Fruit fly (Drosophila melanogaster) whole organism, embryonic: ENCODE results near the gene CG11178.

ENCODE experiments used
- Atf-2 ChIP-seq: fragments of 200-800 bp; sonication (Bioruptor generic); optimal IDR thresholded peaks from 2 replicates; lab custom pipeline; 2016; ENCODE audit warnings: missing biosample characterization, missing genetic modification characterization
- Atf3 ChIP-seq: fragments of 200-800 bp; sonication (Bioruptor generic); optimal IDR thresholded peaks from 3 replicates; lab custom pipeline; 2016; ENCODE audit warnings: missing biosample characterization, missing genetic modification characterization
- Bdp1 ChIP-seq: fragments of 200-800 bp; sonication (Bioruptor generic); optimal IDR thresholded peaks from 3 replicates; lab custom pipeline; 2016; ENCODE audit warnings: missing biosample characterization, missing genetic modification characterization
- CG10267 ChIP-seq: fragments of 200-800 bp; sonication (Bioruptor generic); optimal IDR thresholded peaks from 2 replicates; lab custom pipeline; 2018; ENCODE audit warnings: missing biosample characterization, mild to moderate bottlenecking, missing genetic modification characterization, moderate library complexity
- CG11093 ChIP-seq: fragments of 200-800 bp; sonication (Bioruptor generic); IDR thresholded peaks from 3 replicates; pipeline ENCODE4 v1.3.6; 2022; ENCODE audit warnings: missing biosample characterization, missing genetic modification characterization
- CG11398 ChIP-seq: fragments of 200-800 bp; sonication (Bioruptor generic); optimal IDR thresholded peaks from 2 replicates; lab custom pipeline; 2016; ENCODE audit warnings: missing biosample characterization, missing genetic modification characterization
- CG11695 ChIP-seq: fragments of 200-800 bp; sonication (Bioruptor generic); IDR thresholded peaks from 3 replicates; pipeline ENCODE4 v1.3.6; 2022; ENCODE audit warnings: missing biosample characterization, missing genetic modification characterization
- CG16815 ChIP-seq: fragments of 200-800 bp; sonication (Bioruptor generic); optimal IDR thresholded peaks from 3 replicates; lab custom pipeline; 2017; ENCODE audit warnings: missing biosample characterization, mild to moderate bottlenecking, missing genetic modification characterization
- CG17186 ChIP-seq: fragments of 200-800 bp; sonication (Bioruptor generic); optimal IDR thresholded peaks from 3 replicates; lab custom pipeline; 2017; ENCODE audit warnings: missing biosample characterization, missing genetic modification reagents, missing genetic modification characterization
- CG17328 ChIP-seq: fragments of 200-800 bp; sonication (Bioruptor generic); IDR thresholded peaks from 2 replicates; pipeline ENCODE4 v1.3.6; 2022; ENCODE audit warnings: missing biosample characterization, missing genetic modification characterization
- CG17802 ChIP-seq: fragments of 200-800 bp; sonication (Bioruptor generic); optimal IDR thresholded peaks from 2 replicates; lab custom pipeline; 2018; ENCODE audit warnings: missing biosample characterization, mild to moderate bottlenecking, missing genetic modification characterization, moderate library complexity
- CG3065 ChIP-seq: fragments of 200-800 bp; sonication (Bioruptor generic); optimal IDR thresholded peaks from 2 replicates; lab custom pipeline; 2016; ENCODE audit warnings: missing biosample characterization, missing genetic modification characterization
- CG3281 ChIP-seq: fragments of 200-800 bp; sonication (Bioruptor generic); optimal IDR thresholded peaks from 3 replicates; lab custom pipeline; 2017; ENCODE audit warnings: missing biosample characterization, mild to moderate bottlenecking, missing genetic modification characterization
- CG3407 ChIP-seq: fragments of 200-800 bp; sonication (Bioruptor generic); optimal IDR thresholded peaks from 2 replicates; lab custom pipeline; 2018; ENCODE audit warnings: missing biosample characterization, mild to moderate bottlenecking, missing genetic modification characterization
- CG34422 ChIP-seq: fragments of 200-800 bp; sonication (Bioruptor generic); IDR thresholded peaks from 3 replicates; pipeline ENCODE4 v1.3.6; 2022; ENCODE audit warnings: missing biosample characterization, missing genetic modification characterization
- CG3726 ChIP-seq: fragments of 200-800 bp; sonication (Bioruptor generic); IDR thresholded peaks from 3 replicates; pipeline ENCODE4, ENCODE4 v1.3.6; 2022; ENCODE audit warnings: missing biosample characterization, missing genetic modification characterization
- CG4328 ChIP-seq: fragments of 200-800 bp; sonication (Bioruptor generic); optimal IDR thresholded peaks from 3 replicates; lab custom pipeline; 2017; ENCODE audit warnings: missing biosample characterization, missing genetic modification reagents, missing genetic modification characterization
- CG5245 ChIP-seq: fragments of 200-800 bp; sonication (Bioruptor generic); optimal IDR thresholded peaks from 3 replicates; lab custom pipeline; 2016; ENCODE audit warnings: missing biosample characterization, missing genetic modification characterization
- CG6175 ChIP-seq: fragments of 200-800 bp; sonication (Bioruptor generic); IDR thresholded peaks from 3 replicates; pipeline ENCODE4 v1.3.6; 2022; ENCODE audit warnings: missing biosample characterization, missing genetic modification characterization
- CG7271 ChIP-seq: fragments of 200-800 bp; sonication (Bioruptor generic); optimal IDR thresholded peaks from 2 replicates; lab custom pipeline; 2018; ENCODE audit warnings: missing biosample characterization, mild to moderate bottlenecking, missing genetic modification characterization, moderate library complexity
- CG8281 ChIP-seq: fragments of 200-800 bp; sonication (Bioruptor generic); optimal IDR thresholded peaks from 2 replicates; lab custom pipeline; 2018; ENCODE audit warnings: missing biosample characterization, mild to moderate bottlenecking, missing genetic modification characterization, moderate library complexity
- CG9215 ChIP-seq: fragments of 200-800 bp; sonication (Bioruptor generic); IDR thresholded peaks from 2 replicates; pipeline ENCODE4 v1.3.6; 2022; ENCODE audit warnings: missing biosample characterization, missing genetic modification characterization
- CoRest ChIP-seq: fragments of 200-800 bp; sonication (Bioruptor generic); optimal IDR thresholded peaks from 3 replicates; lab custom pipeline; 2018; ENCODE audit warnings: missing biosample characterization, mild to moderate bottlenecking, missing genetic modification characterization, moderate library complexity
- ERR ChIP-seq: fragments of 200-800 bp; sonication (Bioruptor generic); optimal IDR thresholded peaks from 2 replicates; lab custom pipeline; 2016; ENCODE audit warnings: missing biosample characterization, missing genetic modification characterization
- Ets97D ChIP-seq: fragments of 200-800 bp; sonication (Bioruptor generic); optimal IDR thresholded peaks from 3 replicates; lab custom pipeline; 2016; ENCODE audit warnings: missing biosample characterization, missing genetic modification characterization
- HHEX ChIP-seq: fragments of 200-800 bp; sonication (Bioruptor generic); optimal IDR thresholded peaks from 3 replicates; lab custom pipeline; 2017; ENCODE audit warnings: missing biosample characterization, mild to moderate bottlenecking, missing genetic modification characterization, missing genetic modification reagents
- Hmx ChIP-seq: fragments of 200-800 bp; sonication (Bioruptor generic); optimal IDR thresholded peaks from 2 replicates; lab custom pipeline; 2016; ENCODE audit warnings: missing biosample characterization, missing genetic modification characterization
- Hr51 ChIP-seq, 2 experiments: fragments of 200-800 bp; sonication (Bioruptor generic); optimal IDR thresholded peaks; 2 replicates in 1 of 2; 3 replicates in 1 of 2; lab custom pipeline; 2016 to 2018; ENCODE audit warnings: missing biosample characterization in 2 of 2, missing genetic modification characterization in 2 of 2, mild to moderate bottlenecking in 1 of 2, moderate library complexity in 1 of 2
- MESR4 ChIP-seq: fragments of 200-800 bp; sonication (Bioruptor generic); optimal IDR thresholded peaks from 2 replicates; lab custom pipeline; 2018; ENCODE audit warnings: missing biosample characterization, mild to moderate bottlenecking, missing genetic modification characterization, moderate library complexity
- Nf-YB ChIP-seq: fragments of 200-800 bp; sonication (Bioruptor generic); optimal IDR thresholded peaks from 3 replicates; lab custom pipeline; 2019; ENCODE audit warnings: missing biosample characterization, mild to moderate bottlenecking, missing genetic modification characterization, moderate library complexity
- Rfx ChIP-seq: fragments of 200-800 bp; sonication (Bioruptor generic); IDR thresholded peaks from 2 replicates; pipeline ENCODE4 v1.3.6; 2022; ENCODE audit warnings: missing biosample characterization, missing genetic modification characterization
- Sry-δ ChIP-seq: fragments of 200-800 bp; sonication (Bioruptor generic); optimal IDR thresholded peaks from 2 replicates; lab custom pipeline; 2016; ENCODE audit warnings: missing biosample characterization, missing genetic modification characterization
- Usf ChIP-seq: fragments of 200-800 bp; sonication (Bioruptor generic); optimal IDR thresholded peaks from 2 replicates; lab custom pipeline; 2017; ENCODE audit warnings: missing genotype, missing biosample characterization, missing genetic modification characterization
- ase ChIP-seq: fragments of 200-800 bp; sonication (Bioruptor generic); IDR thresholded peaks from 3 replicates; pipeline ENCODE4 v1.3.6; 2022; ENCODE audit warnings: missing biosample characterization, missing genetic modification characterization
- ato ChIP-seq: fragments of 200-800 bp; sonication (Bioruptor generic); IDR thresholded peaks from 2 replicates; pipeline ENCODE4 v1.3.6; 2022; ENCODE audit warnings: missing biosample characterization, missing genetic modification characterization; ENCODE audit not compliant: partially characterized antibody
- az2 ChIP-seq: fragments of 200-800 bp; sonication (Bioruptor generic); optimal IDR thresholded peaks from 3 replicates; lab custom pipeline; 2016; ENCODE audit warnings: missing biosample characterization, missing genetic modification characterization
- btn ChIP-seq: fragments of 200-800 bp; sonication (Bioruptor generic); optimal IDR thresholded peaks from 2 replicates; lab custom pipeline; 2016; ENCODE audit warnings: missing biosample characterization, missing genetic modification characterization
- cg ChIP-seq: fragments of 200-800 bp; sonication (Bioruptor generic); optimal IDR thresholded peaks from 3 replicates; lab custom pipeline; 2019; ENCODE audit warnings: missing biosample characterization, mild to moderate bottlenecking, missing genetic modification characterization, moderate library complexity
- corto ChIP-seq: fragments of 200-800 bp; sonication (Bioruptor generic); optimal IDR thresholded peaks from 2 replicates; lab custom pipeline; 2016; ENCODE audit warnings: missing biosample characterization, mild to moderate bottlenecking, missing genetic modification characterization, moderate library complexity
- fd96Cb ChIP-seq: fragments of 200-800 bp; sonication (Bioruptor generic); optimal IDR thresholded peaks from 2 replicates; lab custom pipeline; 2018; ENCODE audit warnings: missing biosample characterization, mild to moderate bottlenecking, missing genetic modification characterization, moderate library complexity
- hbn ChIP-seq: fragments of 200-800 bp; sonication (Bioruptor generic); IDR thresholded peaks from 2 replicates; pipeline ENCODE4 v1.3.6; 2022; ENCODE audit warnings: missing biosample characterization, missing genetic modification characterization; ENCODE audit not compliant: partially characterized antibody
- ind ChIP-seq: fragments of 200-800 bp; sonication (Bioruptor generic); optimal IDR thresholded peaks from 3 replicates; lab custom pipeline; 2016; ENCODE audit warnings: missing biosample characterization, missing genetic modification characterization
- knrl ChIP-seq: fragments of 200-800 bp; sonication (Bioruptor generic); IDR thresholded peaks from 3 replicates; pipeline ENCODE4 v1.3.6; 2022; ENCODE audit warnings: missing biosample characterization, missing genetic modification characterization; ENCODE audit not compliant: partially characterized antibody
- lilli ChIP-seq: fragments of 200-800 bp; sonication (Bioruptor generic); optimal IDR thresholded peaks from 3 replicates; lab custom pipeline; 2016; ENCODE audit warnings: missing biosample characterization, missing genetic modification characterization
- nerfin-2 ChIP-seq: fragments of 200-800 bp; sonication (Bioruptor generic); IDR thresholded peaks from 2 replicates; pipeline ENCODE4 v1.3.6; 2022; ENCODE audit warnings: missing biosample characterization, missing genetic modification characterization; ENCODE audit not compliant: partially characterized antibody
- ranshi ChIP-seq: fragments of 200-800 bp; sonication (Bioruptor generic); IDR thresholded peaks from 2 replicates; pipeline ENCODE4 v1.3.6; 2022; ENCODE audit warnings: missing biosample characterization, missing genetic modification characterization
- schlank ChIP-seq: fragments of 200-800 bp; sonication (Bioruptor generic); optimal IDR thresholded peaks from 2 replicates; lab custom pipeline; 2018; ENCODE audit warnings: missing biosample characterization, mild to moderate bottlenecking, missing genetic modification characterization
- sens-2 ChIP-seq: fragments of 200-800 bp; sonication (Bioruptor generic); IDR thresholded peaks from 2 replicates; pipeline ENCODE4 v1.3.6; 2022; ENCODE audit warnings: missing biosample characterization, missing genetic modification characterization
- sqz ChIP-seq: fragments of 200-800 bp; sonication (Bioruptor generic); optimal IDR thresholded peaks from 3 replicates; lab custom pipeline; 2018; ENCODE audit warnings: missing biosample characterization, mild to moderate bottlenecking, missing genetic modification characterization

CG11178 gene

dm6 chrX:13639998-13640691, 34.7 kb downstream of the CG11178 start (continued):
- TF ChIP-seq Usf (GFP tag; lab: Kevin White, UChicago) = peak; percentile 95
- peak; percentile 77 for TF ChIP-seq Sry-δ (GFP tag; lab: Kevin White, UChicago)
- peak; percentile 99 for TF ChIP-seq Rfx (GFP tag; lab: Robert Waterston, UW)
- peak; percentile 53 for TF ChIP-seq cg (GFP tag; lab: Kevin White, UChicago)
- TF ChIP-seq hbn = no peak; the same call in 1 of the 2 replicates
- peak; percentile 94 for TF ChIP-seq sqz (GFP tag; lab: Kevin White, UChicago)
- TF ChIP-seq CoRest (tag; lab: Kevin White, UChicago) = peak; percentile 98
- TF ChIP-seq az2 = peak; percentile 99
- TF ChIP-seq lilli = peak; percentile 99
- peak; percentile 71 for TF ChIP-seq knrl (GFP tag; lab: Robert Waterston, UW)
- peak; percentile 60; the same call in 1 of the 2 replicates for TF ChIP-seq ato
- peak; percentile 70 for TF ChIP-seq corto (GFP tag; lab: Kevin White, UChicago)
- peak; percentile 99 for TF ChIP-seq CG34422 (GFP tag; lab: Robert Waterston, UW)
- peak; percentile 98 for TF ChIP-seq Atf3 (GFP tag; lab: Kevin White, UChicago)
- TF ChIP-seq ind (GFP tag; lab: Kevin White, UChicago) = peak; percentile 99
- peak; percentile 96 for TF ChIP-seq schlank (tag; lab: Kevin White, UChicago)
- TF ChIP-seq CG7271 (tag; lab: Kevin White, UChicago) = peak; percentile 94
- TF ChIP-seq fd96Cb (tag; lab: Kevin White, UChicago) = peak; percentile 99
- peak; percentile 98 for TF ChIP-seq CG3407 (GFP tag; lab: Kevin White, UChicago)
- TF ChIP-seq CG5245 (GFP tag; lab: Kevin White, UChicago) = peak; percentile 98
- TF ChIP-seq CG3726 (GFP tag; lab: Robert Waterston, UW) = peak; percentile 98
- peak; percentile 93 for TF ChIP-seq Ets97D
- peak; percentile 98 for TF ChIP-seq CG3281
- peak; percentile 74 for TF ChIP-seq MESR4 (GFP tag; lab: Kevin White, UChicago)
- peak; percentile 95 for TF ChIP-seq Nf-YB (GFP tag; lab: Kevin White, UChicago)
- TF ChIP-seq CG11093 (GFP tag; lab: Robert Waterston, UW) = peak; percentile 98
- TF ChIP-seq CG3065 (GFP tag; lab: Kevin White, UChicago) = peak; percentile 96
- TF ChIP-seq Hmx = peak; percentile 92
- peak; percentile 99 for TF ChIP-seq ase
- peak; percentile 98 for TF ChIP-seq btn (GFP tag; lab: Kevin White, UChicago)
- TF ChIP-seq CG16815 (GFP tag; lab: Kevin White, UChicago) = peak; percentile 94
- peak; percentile 99 for TF ChIP-seq ranshi (GFP tag; lab: Robert Waterston, UW)
- TF ChIP-seq ERR (GFP tag; lab: Kevin White, UChicago) = peak; percentile 97
- peak; percentile 98 for TF ChIP-seq CG11398 (GFP tag; lab: Kevin White, UChicago)
- TF ChIP-seq nerfin-2 = peak; percentile 82
- TF ChIP-seq CG6175 (GFP tag; lab: Robert Waterston, UW) = peak; percentile 97
- peak; percentile 95 for TF ChIP-seq CG10267 (tag; lab: Kevin White, UChicago)
- TF ChIP-seq HHEX = peak; percentile 99
- peak; percentile 99 for TF ChIP-seq Atf-2 (GFP tag; lab: Kevin White, UChicago)
- peak; percentile 95 for TF ChIP-seq CG17186 (GFP tag; lab: Kevin White, UChicago)
- TF ChIP-seq Hr51 (GFP tag; optimal IDR thresholded peaks at IDR 0.05; lab: Kevin White, UChicago) = peak; percentile 98 to 99
- TF ChIP-seq Bdp1 (GFP tag; lab: Kevin White, UChicago) = peak; percentile 93
- peak; percentile 99 for TF ChIP-seq CG17328 (GFP tag; lab: Robert Waterston, UW)
- peak; percentile 90 for TF ChIP-seq CG17802 (tag; lab: Kevin White, UChicago)
- peak; percentile 99 for TF ChIP-seq CG11695 (GFP tag; lab: Robert Waterston, UW)
- peak; percentile 98 for TF ChIP-seq sens-2
- TF ChIP-seq CG9215 (GFP tag; lab: Robert Waterston, UW) = peak; percentile 97
- TF ChIP-seq CG8281 (tag; lab: Kevin White, UChicago) = peak; percentile 92
- TF ChIP-seq CG4328 (GFP tag; lab: Kevin White, UChicago) = peak; percentile 97
